Worm (Caenorhabditis elegans): ENCODE data around the gene sand-1.

The sand-1 gene

DNA sequence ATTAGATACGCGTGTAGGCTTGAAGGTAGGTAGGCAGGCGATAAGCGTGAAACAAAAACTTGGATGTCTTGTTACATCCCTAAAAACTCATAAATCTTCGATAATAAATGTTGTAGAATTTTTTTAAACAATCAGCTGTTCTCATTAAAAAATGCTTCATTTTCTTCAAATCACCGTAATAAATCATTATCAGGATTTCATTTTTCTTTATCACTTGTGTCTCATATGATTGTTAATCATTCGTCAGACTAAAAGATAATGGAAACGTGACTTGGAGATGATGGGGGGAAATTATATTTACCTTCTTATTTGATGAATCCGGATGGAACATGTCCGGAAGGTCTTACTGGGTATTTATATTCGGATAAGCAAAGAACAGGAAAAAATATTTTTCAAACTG is 33.2 kb upstream of the sand-1 start:
- TF ChIP-seq dmd-4 (tag; optimal IDR thresholded peaks at IDR 0.05; ENCODE audit: borderline replicate concordance) = no peak
- TF ChIP-seq eyg-1 (tag; optimal IDR thresholded peaks at IDR 0.05) = no peak
- no peak for TF ChIP-seq hlh-13 (GFP tag; optimal IDR thresholded peaks at IDR 0.05)
- TF ChIP-seq ceh-30 (tag; optimal IDR thresholded peaks at IDR 0.05) = no peak
- TF ChIP-seq elt-2 (tag; optimal IDR thresholded peaks at IDR 0.05) = peak; percentile 4

DNA sequence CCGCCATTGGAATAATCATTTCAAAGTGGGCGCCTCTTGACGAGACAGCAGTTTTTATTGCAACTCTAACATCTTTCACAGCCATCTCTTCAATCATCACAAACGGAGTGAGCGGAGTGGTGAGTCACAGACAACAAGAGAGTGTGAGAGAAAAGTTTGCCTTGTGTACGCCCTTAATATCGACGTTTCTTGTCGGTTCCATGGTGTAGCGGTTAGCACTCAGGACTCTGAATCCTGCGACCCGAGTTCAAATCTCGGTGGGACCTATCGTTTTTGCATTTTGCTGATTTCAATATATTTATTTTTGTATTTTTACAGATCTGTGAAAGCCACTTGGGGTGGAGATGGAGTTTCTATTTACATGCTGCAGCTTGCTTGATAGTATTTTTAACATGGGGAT is 32.1 kb upstream of the sand-1 start:
- TF ChIP-seq ahr-1 (tag; optimal IDR thresholded peaks at IDR 0.05) (no peak), ceh-18 (tag; optimal IDR thresholded peaks at IDR 0.05) (peak; percentile 42), ceh-48 (tag; optimal IDR thresholded peaks at IDR 0.05) (no peak), ref-2 (tag; optimal IDR thresholded peaks at IDR 0.05) (no peak), ztf-16 (tag; optimal IDR thresholded peaks at IDR 0.05) (peak; percentile 49), nhr-11 (tag; optimal IDR thresholded peaks at IDR 0.05) (no peak), ceh-45 (GFP tag; IDR thresholded peaks at IDR 0.05) (0 out of 2 replicates have a peak, but pooled peaks have one; percentile 64), npax-4 (tag; optimal IDR thresholded peaks at IDR 0.05) (no peak), elt-4 (tag; optimal IDR thresholded peaks at IDR 0.05) (no peak), C08G9.2 (tag; optimal IDR thresholded peaks at IDR 0.05) (peak; percentile 43), K09A11.1 (tag; optimal IDR thresholded peaks at IDR 0.05; ENCODE audit: insufficient read depth) (peak; percentile 50), hlh-6 (tag; optimal IDR thresholded peaks at IDR 0.05) (no peak), eyg-1 (tag; optimal IDR thresholded peaks at IDR 0.05) (no peak), tbx-7 (tag; optimal IDR thresholded peaks at IDR 0.05) (no peak), ceh-2 (tag; optimal IDR thresholded peaks at IDR 0.05) (peak; percentile 27), sox-4 (tag; optimal IDR thresholded peaks at IDR 0.05) (peak; percentile 73), ceh-22 (tag; optimal IDR thresholded peaks at IDR 0.05) (no peak), mec-3 (tag; optimal IDR thresholded peaks at IDR 0.05; ENCODE audit: borderline replicate concordance) (no peak), pqm-1 (tag; optimal IDR thresholded peaks at IDR 0.05) (peak; percentile 3), fkh-10 (GFP tag; optimal IDR thresholded peaks at IDR 0.05) (no peak), fkh-6 (tag; optimal IDR thresholded peaks at IDR 0.05) (peak; percentile 58), ceh-31 (tag; optimal IDR thresholded peaks at IDR 0.05) (peak; percentile 35), hlh-30 (tag; optimal IDR thresholded peaks at IDR 0.05; ENCODE audit: insufficient read depth) (no peak), lin-11 (tag; optimal IDR thresholded peaks at IDR 0.05) (peak; percentile 61), lim-6 (tag; optimal IDR thresholded peaks at IDR 0.05) (no peak), unc-3 (GFP tag; conservative IDR thresholded peaks at IDR 0.05) (0 out of 2 replicates have a peak, but pooled peaks have one; percentile 41), unc-3 (tag; optimal IDR thresholded peaks at IDR 0.05) (no peak), syd-9 (tag; optimal IDR thresholded peaks at IDR 0.05) (peak; percentile 8), zip-5 (tag; optimal IDR thresholded peaks at IDR 0.05) (peak; percentile 0), K02D7.2 (tag; optimal IDR thresholded peaks at IDR 0.05) (peak; percentile 17), ceh-6 (GFP tag; optimal IDR thresholded peaks at IDR 0.05) (no peak), ceh-30 (tag; optimal IDR thresholded peaks at IDR 0.05) (no peak), C38D4.7 (GFP tag; optimal IDR thresholded peaks at IDR 0.05) (no peak), ceh-19 (GFP tag; optimal IDR thresholded peaks at IDR 0.05) (peak; percentile 63), hlh-8 (tag; optimal IDR thresholded peaks at IDR 0.05) (peak; percentile 19), gmeb-2 (tag; optimal IDR thresholded peaks at IDR 0.05) (peak; percentile 78), pha-2 (tag; optimal IDR thresholded peaks at IDR 0.05) (peak; percentile 38), fax-1 (tag; optimal IDR thresholded peaks at IDR 0.05) (peak; percentile 60), madf-2 (tag; optimal IDR thresholded peaks at IDR 0.05) (no peak), hlh-15 (tag; optimal IDR thresholded peaks at IDR 0.05) (no peak), elt-2 (tag; optimal IDR thresholded peaks at IDR 0.05) (peak; percentile 72), Y22D7AL.16 (tag; optimal IDR thresholded peaks at IDR 0.05) (peak; percentile 63), T23F11.4 (GFP tag; optimal IDR thresholded peaks at IDR 0.05) (no peak), ama-1 (optimal IDR thresholded peaks at IDR 0.05) (no peak), odd-2 (tag; optimal IDR thresholded peaks at IDR 0.05) (no peak), hlh-13 (GFP tag; optimal IDR thresholded peaks at IDR 0.05) (peak; percentile 68), ceh-34 (tag; optimal IDR thresholded peaks at IDR 0.05) (peak; percentile 48), ceh-14 (tag; optimal IDR thresholded peaks at IDR 0.05) (peak; percentile 57), pat-9 (tag; optimal IDR thresholded peaks at IDR 0.05) (no peak), tbx-2 (tag; optimal IDR thresholded peaks at IDR 0.05) (peak; percentile 45)

Data from whole organism, late embryonic.